Worm (Caenorhabditis elegans): ENCODE measurements around the gene msp-50.

- TF ChIP-seq fax-1 (tag; optimal IDR thresholded peaks at IDR 0.05) = no peak
- no peak for TF ChIP-seq K02D7.2 (tag; optimal IDR thresholded peaks at IDR 0.05)
- no peak for TF ChIP-seq odd-2 (tag; optimal IDR thresholded peaks at IDR 0.05)
- no peak for TF ChIP-seq hlh-15 (tag; optimal IDR thresholded peaks at IDR 0.05)
- no peak for TF ChIP-seq lim-6 (tag; optimal IDR thresholded peaks at IDR 0.05)
- no peak for TF ChIP-seq Y22D7AL.16 (tag; optimal IDR thresholded peaks at IDR 0.05)
- TF ChIP-seq ttx-3 (tag; optimal IDR thresholded peaks at IDR 0.05) = no peak
- no peak for TF ChIP-seq nfya-1 (tag; optimal IDR thresholded peaks at IDR 0.05)
- no peak for TF ChIP-seq ref-2 (tag; optimal IDR thresholded peaks at IDR 0.05)
- no peak for TF ChIP-seq ets-4 (tag; optimal IDR thresholded peaks at IDR 0.05)
- no peak for TF ChIP-seq unc-3 (GFP tag; conservative IDR thresholded peaks at IDR 0.05)
- no peak for TF ChIP-seq unc-3 (tag; optimal IDR thresholded peaks at IDR 0.05)
- TF ChIP-seq ceh-24 (tag; optimal IDR thresholded peaks at IDR 0.05) = no peak
Observed at ce11 chrII:5229596-5229995, 30.0 kb downstream of the msp-50 start, which contains the start of gene EGAP2.2.
